Worm (Caenorhabditis elegans): ENCODE data around the gene let-19.

let-19 gene

DNA sequence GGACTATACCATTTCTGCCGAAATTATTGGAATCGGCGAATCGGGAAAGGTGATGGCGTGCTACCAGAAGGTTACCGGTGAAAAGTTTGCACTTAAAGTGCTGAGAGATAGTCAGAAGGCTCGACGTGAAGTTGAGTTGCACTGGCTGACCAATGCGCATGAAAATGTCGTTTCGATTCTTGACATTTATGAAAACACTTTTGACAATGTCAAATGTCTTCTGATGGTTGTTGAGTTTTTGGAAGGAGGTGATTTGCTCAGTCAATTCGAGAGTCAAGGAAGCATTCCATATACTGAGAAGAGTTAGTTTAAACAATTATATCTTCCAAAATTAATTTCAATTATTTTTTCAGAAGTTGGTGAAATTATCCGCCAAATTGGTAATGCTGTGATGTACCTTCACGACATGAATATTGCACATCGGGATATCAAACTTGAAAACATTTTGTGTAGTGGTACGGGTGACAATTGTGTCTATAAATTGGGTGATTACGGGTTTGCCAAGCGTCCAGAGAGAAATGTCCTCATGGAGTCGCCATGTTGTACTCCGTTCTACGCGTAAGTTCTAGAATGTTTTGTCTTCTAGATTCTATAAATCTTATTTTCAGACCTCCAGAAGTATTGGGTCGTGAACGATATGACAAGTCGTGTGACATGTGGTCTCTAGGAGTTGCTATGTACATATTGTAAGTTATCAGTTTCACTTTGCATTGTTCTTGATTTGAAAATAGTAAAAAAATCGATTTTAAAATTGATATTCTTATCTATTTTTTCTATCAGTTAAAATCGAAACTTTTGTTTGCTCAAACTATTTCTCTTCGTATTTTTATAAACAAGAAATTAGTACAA is 25.1 kb upstream of the let-19 start:
- TF ChIP-seq dve-1 (tag; optimal IDR thresholded peaks at IDR 0.05; ENCODE audit: insufficient read depth) (peak; percentile 50), nhr-77 (tag; optimal IDR thresholded peaks at IDR 0.05) (peak; percentile 34), F49E8.2 (tag; optimal IDR thresholded peaks at IDR 0.05; ENCODE audit: borderline replicate concordance) (no peak), daf-12 (tag; optimal IDR thresholded peaks at IDR 0.05) (no peak), aha-1 (tag) (peak; percentile 90), lsy-2 (tag; optimal IDR thresholded peaks at IDR 0.05) (peak in 1 of 2 experiments; percentile 47), ama-1 (optimal IDR thresholded peaks at IDR 0.05) (peak; percentile 74), hlh-30 (tag; optimal IDR thresholded peaks at IDR 0.05; ENCODE audit: insufficient read depth) (peak; percentile 8), Y48G9A.11 (GFP tag; IDR thresholded peaks at IDR 0.05) (0 out of 2 replicates have a peak, but pooled peaks have one; percentile 23), egl-27 (tag; optimal IDR thresholded peaks at IDR 0.05) (no peak), mxl-2 (GFP tag; conservative IDR thresholded peaks at IDR 0.05) (peak; percentile 41), mdl-1 (tag; optimal IDR thresholded peaks at IDR 0.05) (no peak), nhr-25 (tag; optimal IDR thresholded peaks at IDR 0.05; ENCODE audit: borderline replicate concordance, insufficient read depth) (peak; percentile 4), daf-16 (GFP tag; optimal IDR thresholded peaks at IDR 0.05) (no peak), daf-16 (tag; optimal IDR thresholded peaks at IDR 0.05) (peak; percentile 20)

DNA sequence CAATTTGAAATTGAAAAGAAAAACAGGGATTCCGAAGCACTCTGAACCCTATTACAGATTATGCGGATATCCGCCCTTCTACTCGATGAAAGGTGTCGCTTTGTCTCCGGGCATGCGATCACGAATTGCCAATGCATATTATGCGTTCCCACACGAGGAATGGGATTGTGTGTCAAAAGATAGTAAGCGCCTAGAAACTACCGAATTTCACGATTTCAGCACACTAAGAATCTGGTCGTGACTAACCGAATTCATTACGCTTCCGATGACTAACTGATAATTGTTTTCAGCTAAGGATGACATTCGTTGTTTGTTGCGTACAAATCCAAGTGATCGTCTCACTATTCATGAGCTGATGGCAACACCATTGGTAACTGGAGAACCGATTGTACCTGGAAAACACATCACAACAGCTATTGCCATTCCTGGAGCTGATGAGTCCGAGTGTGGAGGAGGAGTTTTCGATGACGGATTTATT is 24.4 kb upstream of the let-19 start:
- TF ChIP-seq ZK546.5 (tag; optimal IDR thresholded peaks at IDR 0.05) (no peak), nhr-41 (GFP tag; IDR thresholded peaks at IDR 0.05) (peak; percentile 43), nhr-25 (tag; optimal IDR thresholded peaks at IDR 0.05; ENCODE audit: borderline replicate concordance, insufficient read depth) (peak; percentile 71), egl-43 (GFP tag; IDR thresholded peaks at IDR 0.05) (0 out of 2 replicates have a peak, but pooled peaks have one; percentile 11), lin-38 (GFP tag; IDR thresholded peaks at IDR 0.05) (0 out of 2 replicates have a peak, but pooled peaks have one; percentile 4), dmd-6 (GFP tag; IDR thresholded peaks at IDR 0.05) (peak; percentile 10; the same call in 1 of the 2 replicates), madf-9 (GFP tag; conservative IDR thresholded peaks at IDR 0.05) (no peak; the same call in 1 of the 2 replicates), vab-7 (GFP tag; IDR thresholded peaks at IDR 0.05) (peak; percentile 49; the same call in 1 of the 2 replicates), daf-8 (GFP tag; IDR thresholded peaks at IDR 0.05) (no peak), attf-4 (tag; optimal IDR thresholded peaks at IDR 0.05) (no peak), lin-29 (GFP tag; IDR thresholded peaks at IDR 0.05) (no peak; the same call in none of the 2 replicates), R02D3.7 (tag; optimal IDR thresholded peaks at IDR 0.05) (no peak), hif-1 (tag; optimal IDR thresholded peaks at IDR 0.05) (peak in 1 of 2 experiments; percentile 13), aha-1 (tag) (peak; percentile 55), ZK337.2 (GFP tag; IDR thresholded peaks at IDR 0.05) (0 out of 2 replicates have a peak, but pooled peaks have one; percentile 1), daf-16 (GFP tag; optimal IDR thresholded peaks at IDR 0.05) (no peak), daf-16 (tag; optimal IDR thresholded peaks at IDR 0.05) (peak; percentile 7), mxl-3 (GFP tag; optimal IDR thresholded peaks at IDR 0.05) (no peak), nhr-10 (tag; optimal IDR thresholded peaks at IDR 0.05) (no peak), T20F7.1 (GFP tag; optimal IDR thresholded peaks at IDR 0.05) (peak; percentile 35), php-3 (GFP tag; IDR thresholded peaks at IDR 0.05) (no peak), tra-1 (GFP tag; IDR thresholded peaks at IDR 0.05) (peak; percentile 17; the same call in 1 of the 2 replicates), F26F4.8 (GFP tag; conservative IDR thresholded peaks at IDR 0.05) (no peak), mxl-2 (GFP tag; conservative IDR thresholded peaks at IDR 0.05) (peak; percentile 68), Y105C5A.15 (GFP tag; IDR thresholded peaks at IDR 0.05) (peak; percentile 74; the same call in 1 of the 2 replicates), nhr-28 (tag; optimal IDR thresholded peaks at IDR 0.05) (no peak), ceh-20 (GFP tag; IDR thresholded peaks at IDR 0.05) (peak; percentile 64; the same call in 1 of the 2 replicates), lim-7 (GFP tag; IDR thresholded peaks at IDR 0.05) (peak; percentile 50; the same call in 1 of the 2 replicates), lin-39 (tag; optimal IDR thresholded peaks at IDR 0.05) (no peak), dve-1 (tag; optimal IDR thresholded peaks at IDR 0.05; ENCODE audit: insufficient read depth) (no peak), mes-2 (tag; optimal IDR thresholded peaks at IDR 0.05; ENCODE audit: poor library complexity, severe bottlenecking) (peak; percentile 32), snpc-1.2 (GFP tag; IDR thresholded peaks at IDR 0.05) (peak; percentile 52; the same call in 1 of the 2 replicates), nhr-42 (GFP tag; IDR thresholded peaks at IDR 0.05) (no peak), duxl-1 (tag; optimal IDR thresholded peaks at IDR 0.05; ENCODE audit: poor library complexity) (peak; percentile 58), zfp-3 (GFP tag; conservative IDR thresholded peaks at IDR 0.05) (peak; percentile 79; the same call in 1 of the 2 replicates)

Measured in whole organism, L4 larva.